Fruit fly (Drosophila melanogaster): ENCODE measurements around the gene CG14075.

dm6 chr3L:18996030-18996773 lies 11.4 kb downstream of the CG14075 start:
- TF ChIP-seq CG11617 (GFP tag; optimal IDR thresholded peaks at IDR 0.05), result peak; percentile 44
- TF ChIP-seq kay (GFP tag; ENCODE audit: borderline replicate concordance), result peak; percentile 35
- TF ChIP-seq bab1 (GFP tag; optimal IDR thresholded peaks at IDR 0.05), result no peak
- TF ChIP-seq CG12768 (GFP tag; optimal IDR thresholded peaks at IDR 0.05), result no peak
- TF ChIP-seq CG7101 (tag; optimal IDR thresholded peaks at IDR 0.05), result peak; percentile 63
- TF ChIP-seq CG5204 (GFP tag; optimal IDR thresholded peaks at IDR 0.05), result peak; percentile 57
- peak; percentile 9 for TF ChIP-seq CG33017 (tag; optimal IDR thresholded peaks at IDR 0.05)
- TF ChIP-seq CG14711 (tag; optimal IDR thresholded peaks at IDR 0.05), result peak; percentile 34
- TF ChIP-seq tj (GFP tag; optimal IDR thresholded peaks at IDR 0.05), result peak; percentile 11
- peak; percentile 13 for TF ChIP-seq Crg-1 (GFP tag; optimal IDR thresholded peaks at IDR 0.05)

All from whole organism, adult.